Worm (Caenorhabditis elegans): ENCODE measurements around the gene Y39G8B.2.

Y39G8B.2 gene

ce11 chrII:13939531-13939930 lies 36.5 kb downstream of the Y39G8B.2 start, which contains the start of gene W07G1.1:
TSS of gene W07G1.1 (minus strand) at chrII:13939631.
- TF ChIP-seq ztf-16 (tag; optimal IDR thresholded peaks at IDR 0.05) (no peak), pros-1 (tag; optimal IDR thresholded peaks at IDR 0.05) (no peak), C38D4.7 (GFP tag; optimal IDR thresholded peaks at IDR 0.05) (no peak), rnt-1 (tag; optimal IDR thresholded peaks at IDR 0.05) (no peak), pqm-1 (tag; optimal IDR thresholded peaks at IDR 0.05) (no peak), eyg-1 (tag; optimal IDR thresholded peaks at IDR 0.05) (no peak), unc-86 (tag; optimal IDR thresholded peaks at IDR 0.05) (no peak), T23F11.4 (GFP tag; optimal IDR thresholded peaks at IDR 0.05) (no peak), ceh-45 (GFP tag; IDR thresholded peaks at IDR 0.05) (no peak), che-1 (tag; optimal IDR thresholded peaks at IDR 0.05) (no peak), nhr-11 (tag; optimal IDR thresholded peaks at IDR 0.05) (no peak), unc-3 (GFP tag; conservative IDR thresholded peaks at IDR 0.05) (no peak), unc-3 (tag; optimal IDR thresholded peaks at IDR 0.05) (no peak), pha-2 (tag; optimal IDR thresholded peaks at IDR 0.05) (no peak), pha-4 (tag; optimal IDR thresholded peaks at IDR 0.05) (no peak), ceh-14 (tag; optimal IDR thresholded peaks at IDR 0.05) (no peak), lim-6 (tag; optimal IDR thresholded peaks at IDR 0.05) (no peak), Y22D7AL.16 (tag; optimal IDR thresholded peaks at IDR 0.05) (no peak), ceh-2 (tag; optimal IDR thresholded peaks at IDR 0.05) (no peak)

- TF ChIP-seq pag-3 (tag; optimal IDR thresholded peaks at IDR 0.05; ENCODE audit: borderline replicate concordance) (no peak), elt-2 (tag; optimal IDR thresholded peaks at IDR 0.05) (no peak), ceh-18 (tag; optimal IDR thresholded peaks at IDR 0.05) (no peak), ceh-45 (GFP tag; IDR thresholded peaks at IDR 0.05) (no peak)
Measured at ce11 chrII:13938290-13938689, 37.7 kb downstream of the Y39G8B.2 start.

- TF ChIP-seq pax-1 (tag; optimal IDR thresholded peaks at IDR 0.05) (no peak), ceh-9 (tag; optimal IDR thresholded peaks at IDR 0.05) (no peak), C08G9.2 (tag; optimal IDR thresholded peaks at IDR 0.05) (no peak)
Measured at ce11 chrII:13935907-13936306, 40.1 kb downstream of the Y39G8B.2 start.

- TF ChIP-seq sdc-2 (tag; optimal IDR thresholded peaks at IDR 0.05): no peak
- TF ChIP-seq ceh-22 (tag; optimal IDR thresholded peaks at IDR 0.05): no peak
- no peak for TF ChIP-seq ets-4 (tag; optimal IDR thresholded peaks at IDR 0.05)
- TF ChIP-seq elt-2 (tag; optimal IDR thresholded peaks at IDR 0.05): no peak
- TF ChIP-seq sox-2 (GFP tag; IDR thresholded peaks at IDR 0.05): no peak
- no peak for TF ChIP-seq che-1 (tag; optimal IDR thresholded peaks at IDR 0.05)
- TF ChIP-seq ceh-19 (GFP tag; optimal IDR thresholded peaks at IDR 0.05): no peak
- no peak for TF ChIP-seq gmeb-2 (tag; optimal IDR thresholded peaks at IDR 0.05)
- no peak for TF ChIP-seq C08G9.2 (tag; optimal IDR thresholded peaks at IDR 0.05)
- TF ChIP-seq ceh-14 (tag; optimal IDR thresholded peaks at IDR 0.05): no peak
- no peak for TF ChIP-seq elt-4 (tag; optimal IDR thresholded peaks at IDR 0.05)
- TF ChIP-seq ceh-30 (tag; optimal IDR thresholded peaks at IDR 0.05): no peak
- TF ChIP-seq dmd-4 (tag; optimal IDR thresholded peaks at IDR 0.05; ENCODE audit: borderline replicate concordance): no peak
- TF ChIP-seq pat-9 (tag; optimal IDR thresholded peaks at IDR 0.05): no peak
- no peak for TF ChIP-seq ceh-6 (GFP tag; optimal IDR thresholded peaks at IDR 0.05)
Measured at ce11 chrII:13933534-13933933, 42.5 kb downstream of the Y39G8B.2 start.

ce11 chrII:13931944-13932343 lies 44.1 kb downstream of the Y39G8B.2 start, which contains the start of gene hot-3:
TSS of gene hot-3 (minus strand) at chrII:13932044.
- no peak for TF ChIP-seq ref-2 (tag; optimal IDR thresholded peaks at IDR 0.05)
- TF ChIP-seq sdc-2 (tag; optimal IDR thresholded peaks at IDR 0.05): no peak
- no peak for TF ChIP-seq unc-55 (GFP tag; optimal IDR thresholded peaks at IDR 0.05)
- TF ChIP-seq ceh-14 (tag; optimal IDR thresholded peaks at IDR 0.05): no peak
- no peak for TF ChIP-seq hlh-30 (tag; optimal IDR thresholded peaks at IDR 0.05; ENCODE audit: insufficient read depth)
- TF ChIP-seq hlh-6 (tag; optimal IDR thresholded peaks at IDR 0.05): no peak
- TF ChIP-seq ceh-45 (GFP tag; IDR thresholded peaks at IDR 0.05): no peak
- no peak for TF ChIP-seq nfya-1 (tag; optimal IDR thresholded peaks at IDR 0.05)
- TF ChIP-seq hlh-15 (tag; optimal IDR thresholded peaks at IDR 0.05): no peak
- TF ChIP-seq ceh-31 (tag; optimal IDR thresholded peaks at IDR 0.05): no peak
- no peak for TF ChIP-seq Y22D7AL.16 (tag; optimal IDR thresholded peaks at IDR 0.05)
- TF ChIP-seq tbx-7 (tag; optimal IDR thresholded peaks at IDR 0.05): no peak
- no peak for TF ChIP-seq fkh-10 (GFP tag; optimal IDR thresholded peaks at IDR 0.05)
